Worm (Caenorhabditis elegans): ENCODE results near the gene F41E7.6.

The F41E7.6 gene

ce11 chrX:10333301-10333854 is 23.1 kb upstream of the F41E7.6 start, which contains the start of gene R07E3.4:
Gene R07E3.4, minus strand, starts transcription at chrX:10333351.
- TF ChIP-seq ama-1 (optimal IDR thresholded peaks at IDR 0.05) (no peak), ama-1 (GFP tag; optimal IDR thresholded peaks at IDR 0.05) (no peak), pbrm-1 (GFP tag; IDR thresholded peaks at IDR 0.05) (no peak), snpc-1.1 (tag; optimal IDR thresholded peaks at IDR 0.05; ENCODE audit: insufficient read depth) (no peak), nhr-80 (tag; optimal IDR thresholded peaks at IDR 0.05) (peak; percentile 34), nhr-27 (tag; optimal IDR thresholded peaks at IDR 0.05) (no peak), sdz-38 (tag; optimal IDR thresholded peaks at IDR 0.05) (no peak)

- TF ChIP-seq B0336.3 (GFP tag; IDR thresholded peaks at IDR 0.05) (peak; percentile 31; the same call in 1 of the 2 replicates), lag-1 (GFP tag; IDR thresholded peaks at IDR 0.05) (no peak), cebp-1 (GFP tag; IDR thresholded peaks at IDR 0.05) (peak; percentile 75), cebp-1 (tag; optimal IDR thresholded peaks at IDR 0.05) (peak; percentile 89), atf-7 (tag; optimal IDR thresholded peaks at IDR 0.05) (peak; percentile 48), attf-5 (GFP tag; optimal IDR thresholded peaks at IDR 0.05) (no peak), F49E8.2 (tag; optimal IDR thresholded peaks at IDR 0.05; ENCODE audit: insufficient read depth) (no peak), pbrm-1 (GFP tag; IDR thresholded peaks at IDR 0.05) (no peak), mcd-1 (GFP tag; IDR thresholded peaks at IDR 0.05) (0 out of 2 replicates have a peak, but pooled peaks have one; percentile 7), lir-1 (GFP tag; conservative IDR thresholded peaks at IDR 0.05) (no peak), tbp1 (GFP tag; optimal IDR thresholded peaks at IDR 0.05) (no peak), F33H1.4 (GFP tag; IDR thresholded peaks at IDR 0.05) (no peak), hlh-26 (GFP tag; conservative IDR thresholded peaks at IDR 0.05) (no peak), let-607 (tag; optimal IDR thresholded peaks at IDR 0.05) (peak in 1 of 2 experiments; percentile 3), ztf-3 (GFP tag; optimal IDR thresholded peaks at IDR 0.05) (no peak), madf-3 (GFP tag; IDR thresholded peaks at IDR 0.05) (no peak), unc-62 (GFP tag; optimal IDR thresholded peaks at IDR 0.05) (peak; percentile 47), sea-2 (GFP tag; IDR thresholded peaks at IDR 0.05) (no peak), gei-17 (GFP tag; optimal IDR thresholded peaks at IDR 0.05) (peak; percentile 23), lin-40 (tag; optimal IDR thresholded peaks at IDR 0.05) (peak; percentile 55), K12H6.12 (tag; optimal IDR thresholded peaks at IDR 0.05) (peak; percentile 22), B0261.1 (tag; optimal IDR thresholded peaks at IDR 0.05) (no peak), repo-1 (tag; optimal IDR thresholded peaks at IDR 0.05) (no peak), F57A8.1 (GFP tag; optimal IDR thresholded peaks at IDR 0.05) (no peak), ekl-4 (GFP tag; IDR thresholded peaks at IDR 0.05) (no peak), ztf-26 (tag; optimal IDR thresholded peaks at IDR 0.05) (peak; percentile 56), nhr-27 (tag; optimal IDR thresholded peaks at IDR 0.05) (no peak), F52B5.7 (tag; optimal IDR thresholded peaks at IDR 0.05) (no peak), nhr-80 (tag; optimal IDR thresholded peaks at IDR 0.05) (peak; percentile 81), K11D2.4 (GFP tag; IDR thresholded peaks at IDR 0.05) (peak; percentile 38; the same call in 1 of the 2 replicates), zfh-2 (GFP tag; conservative IDR thresholded peaks at IDR 0.05) (peak; percentile 78), D2030.7 (GFP tag; IDR thresholded peaks at IDR 0.05) (no peak), rec-8 (tag; optimal IDR thresholded peaks at IDR 0.05) (no peak), Y95B8A.8 (GFP tag; IDR thresholded peaks at IDR 0.05) (no peak), F22D6.2 (tag; optimal IDR thresholded peaks at IDR 0.05) (peak; percentile 4), ztf-18 (tag; optimal IDR thresholded peaks at IDR 0.05) (no peak)
Measured at ce11 chrX:10332035-10332614, 21.9 kb upstream of the F41E7.6 start.

Measured in whole organism, young adult.